Fruit fly (Drosophila melanogaster): ENCODE data around the gene cact.

Gene cact

DNA sequence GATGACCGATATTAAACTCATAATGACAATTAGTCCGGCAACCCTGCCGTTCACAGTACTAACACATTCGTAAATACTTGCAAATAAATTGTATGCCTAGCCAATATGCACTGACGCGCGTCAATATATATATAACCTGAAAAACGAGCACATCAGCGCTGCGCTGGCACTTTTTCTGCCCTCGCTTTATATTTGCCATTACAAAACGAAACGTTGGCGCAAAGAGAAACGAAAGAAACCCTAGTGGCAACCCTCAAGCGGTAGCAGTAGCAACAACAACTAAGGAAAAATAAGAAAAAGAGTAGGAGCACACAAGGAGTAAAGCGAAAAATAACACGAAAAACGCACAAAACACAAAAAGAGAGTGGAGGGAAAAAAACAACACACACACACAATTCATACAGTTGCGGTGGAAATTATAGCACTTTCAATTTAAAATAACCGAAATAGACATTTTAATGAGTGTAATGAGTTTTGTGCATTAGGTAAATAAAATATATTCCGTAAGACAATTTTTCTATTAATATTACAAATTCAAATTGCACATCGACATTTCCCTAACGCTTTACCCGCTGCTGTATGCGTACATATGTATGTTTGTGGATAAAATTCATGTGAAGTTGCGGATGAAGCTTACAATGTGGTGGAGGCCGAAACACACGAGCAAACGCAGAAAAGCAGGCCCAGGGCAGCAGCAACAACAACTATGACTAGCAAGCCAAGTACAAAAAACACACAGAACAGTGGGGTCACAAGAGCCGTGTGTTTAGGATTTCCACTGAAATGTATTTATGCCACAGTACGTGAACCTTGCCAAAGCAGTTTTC is 24.9 kb upstream of the cact start (continued):
- TF ChIP-seq nmo (GFP tag; optimal IDR thresholded peaks at IDR 0.05) (peak; percentile 99), CG14710 (tag; optimal IDR thresholded peaks at IDR 0.05) (peak; percentile 98), Oli (tag; optimal IDR thresholded peaks at IDR 0.05) (peak; percentile 99), CG17361 (GFP tag; IDR thresholded peaks at IDR 0.05) (peak; percentile 97), Hr51 (GFP tag; optimal IDR thresholded peaks at IDR 0.05) (peak; percentile 99), Sry-δ (GFP tag; optimal IDR thresholded peaks at IDR 0.05) (peak; percentile 67), CG2712 (tag; optimal IDR thresholded peaks at IDR 0.05) (peak; percentile 99), Usf (GFP tag; optimal IDR thresholded peaks at IDR 0.05) (peak; percentile 96), CG4617 (GFP tag; optimal IDR thresholded peaks at IDR 0.05; ENCODE audit: borderline replicate concordance) (peak; percentile 98), CG31365 (tag; optimal IDR thresholded peaks at IDR 0.05) (peak; percentile 94), ems (GFP tag; optimal IDR thresholded peaks at IDR 0.05) (peak; percentile 99), her (GFP tag; optimal IDR thresholded peaks at IDR 0.05) (peak; percentile 95), hb (GFP tag; IDR thresholded peaks at IDR 0.05; ENCODE audit: partially characterized antibody) (no peak), Trl (optimal IDR thresholded peaks at IDR 0.05) (peak in 1 of 2 experiments; percentile 40), Trl (GFP tag; optimal IDR thresholded peaks at IDR 0.05) (peak; percentile 98), NK7.1 (GFP tag; optimal IDR thresholded peaks at IDR 0.05) (peak; percentile 97), CG8290 (GFP tag; optimal IDR thresholded peaks at IDR 0.05) (peak; percentile 98), CG8290 (tag; optimal IDR thresholded peaks at IDR 0.05) (peak; percentile 95 to 99), CG10267 (tag; optimal IDR thresholded peaks at IDR 0.05) (peak; percentile 97), CG14667 (GFP tag; IDR thresholded peaks at IDR 0.05) (peak; percentile 97), stc (GFP tag; IDR thresholded peaks at IDR 0.05) (peak; percentile 99), cg (GFP tag; optimal IDR thresholded peaks at IDR 0.05) (peak; percentile 85), CG13296 (GFP tag; optimal IDR thresholded peaks at IDR 0.05) (peak; percentile 99), CG15011 (GFP tag; optimal IDR thresholded peaks at IDR 0.05) (peak; percentile 99), chif (GFP tag; optimal IDR thresholded peaks at IDR 0.05) (peak; percentile 100), wor (GFP tag; IDR thresholded peaks at IDR 0.05) (peak; percentile 98), Mrtf (GFP tag; IDR thresholded peaks at IDR 0.05) (peak; percentile 99), CG13424 (tag; optimal IDR thresholded peaks at IDR 0.05) (peak; percentile 100), eyg (GFP tag; optimal IDR thresholded peaks at IDR 0.05) (peak; percentile 96), CG14965 (GFP tag; optimal IDR thresholded peaks at IDR 0.05; ENCODE audit: borderline replicate concordance) (peak; percentile 81), bigmax (GFP tag; optimal IDR thresholded peaks at IDR 0.05) (peak; percentile 68), CTCF (GFP tag; optimal IDR thresholded peaks at IDR 0.05) (peak; percentile 71), CG3065 (GFP tag; optimal IDR thresholded peaks at IDR 0.05) (peak; percentile 96), CG7963 (GFP tag; IDR thresholded peaks at IDR 0.05; ENCODE audit: partially characterized antibody) (no peak), sug (tag; optimal IDR thresholded peaks at IDR 0.05) (peak; percentile 98), CG7271 (tag; optimal IDR thresholded peaks at IDR 0.05) (peak; percentile 94), gro (GFP tag; optimal IDR thresholded peaks at IDR 0.05) (peak; percentile 98), CG10543 (GFP tag; optimal IDR thresholded peaks at IDR 0.05) (peak; percentile 99), ac (GFP tag; optimal IDR thresholded peaks at IDR 0.05) (peak; percentile 96), insv (GFP tag; optimal IDR thresholded peaks at IDR 0.05) (peak; percentile 56 to 83), sima (GFP tag; optimal IDR thresholded peaks at IDR 0.05) (peak; percentile 96), Gsc (GFP tag; IDR thresholded peaks at IDR 0.05) (peak; percentile 95), CG18476 (GFP tag; optimal IDR thresholded peaks at IDR 0.05) (peak; percentile 98), CG17829 (tag; optimal IDR thresholded peaks at IDR 0.05) (peak; percentile 99), pan (optimal IDR thresholded peaks at IDR 0.05) (no peak), pan (GFP tag; optimal IDR thresholded peaks at IDR 0.05 in 1 of 2, IDR thresholded peaks at IDR 0.05 in 1 of 2) (peak in 1 of 2 experiments; percentile 99), knrl (GFP tag; IDR thresholded peaks at IDR 0.05; ENCODE audit: partially characterized antibody) (no peak), Pdp1 (GFP tag; optimal IDR thresholded peaks at IDR 0.05) (peak; percentile 98), Deaf1 (tag; optimal IDR thresholded peaks at IDR 0.05) (peak; percentile 90)

All from whole organism, embryonic.